Worm (Caenorhabditis elegans) whole organism, L1 larva: ENCODE data around the gene Y43F8B.22.

Experiments
- C04F5.9 ChIP-seq: sonication (generic microtip); optimal IDR thresholded peaks from 2 replicates; lab custom pipeline; 2016; ENCODE audit warnings: missing genetic modification characterization, missing compliant biosample characterization
- F16B12.6 ChIP-seq: fragments of 150-350 bp; optimal IDR thresholded peaks from 2 replicates; lab custom pipeline; 2014; ENCODE audit warnings: missing biosample characterization, missing genetic modification characterization
- Y116A8C.19 ChIP-seq: sonication (generic microtip); optimal IDR thresholded peaks from 2 replicates; lab custom pipeline; 2016; ENCODE audit warnings: missing compliant biosample characterization, missing genetic modification characterization, borderline replicate concordance
- alr-1 ChIP-seq: fragments of 200-800 bp; sonication (Bioruptor generic); optimal IDR thresholded peaks from 2 replicates; lab custom pipeline; 2018; ENCODE audit warnings: borderline replicate concordance, mild to moderate bottlenecking, missing genetic modification characterization, missing compliant biosample characterization
- aly-2 ChIP-seq: fragments of 150-350 bp; optimal IDR thresholded peaks from 2 replicates; lab custom pipeline; 2014; ENCODE audit warnings: missing biosample characterization, missing genetic modification characterization
- ama-1 ChIP-seq: fragments of 150-350 bp; optimal IDR thresholded peaks from 2 replicates; lab custom pipeline; 2014
- ceh-63 ChIP-seq: fragments of 200-800 bp; sonication (Bioruptor generic); optimal IDR thresholded peaks from 2 replicates; lab custom pipeline; 2018; ENCODE audit warnings: mild to moderate bottlenecking, missing genetic modification characterization, missing compliant biosample characterization
- ceh-8 ChIP-seq: fragments of 200-800 bp; sonication (Bioruptor generic); optimal IDR thresholded peaks from 2 replicates; lab custom pipeline; 2018; ENCODE audit warnings: mild to moderate bottlenecking, missing genetic modification characterization, moderate library complexity, missing compliant biosample characterization
- ceh-82 ChIP-seq, 3 experiments: fragments of 150-350 bp in 1 of 3; sonication (generic microtip) in 2 of 3; optimal IDR thresholded peaks; 2 replicates each; lab custom pipeline; 2014 to 2017; ENCODE audit warnings: missing biosample characterization in 3 of 3, missing genetic modification characterization in 3 of 3
- ceh-88 ChIP-seq: fragments of 200-800 bp; sonication (Bioruptor generic); IDR thresholded peaks from 2 replicates; pipeline ENCODE4 v1.3.6; 2022; ENCODE audit warnings: missing genetic modification characterization, missing compliant biosample characterization
- dpl-1 ChIP-seq, 3 experiments: fragments of 150-350 bp in 2 of 3; sonication (generic microtip) in 1 of 3; optimal IDR thresholded peaks; 2 replicates each; lab custom pipeline; 2014 to 2017; ENCODE audit warnings: missing biosample characterization in 3 of 3, missing genetic modification characterization in 3 of 3, missing genetic modification reagents in 3 of 3
- dsc-1 ChIP-seq: sonication (generic microtip); optimal IDR thresholded peaks from 2 replicates; lab custom pipeline; 2016; ENCODE audit warnings: mild to moderate bottlenecking, missing genetic modification characterization, missing compliant biosample characterization
- egl-13 ChIP-seq: sonication (generic microtip); optimal IDR thresholded peaks from 2 replicates; lab custom pipeline; 2016; ENCODE audit warnings: missing genotype, missing genetic modification reagents, missing genetic modification characterization, missing compliant biosample characterization
- egl-27 ChIP-seq, 2 experiments: fragments of 150-350 bp in 1 of 2; sonication (generic microtip); optimal IDR thresholded peaks; 3 replicates each; lab custom pipeline; 2017 to 2018; ENCODE audit warnings: missing biosample characterization in 2 of 2, missing genetic modification characterization in 2 of 2, missing genetic modification reagents in 2 of 2
- elt-2 ChIP-seq: sonication (generic microtip); optimal IDR thresholded peaks from 2 replicates; lab custom pipeline; 2016; ENCODE audit warnings: missing genetic modification characterization, mild to moderate bottlenecking, inconsistent platforms, missing compliant biosample characterization, missing genetic modification reagents
- elt-3 ChIP-seq, 6 experiments: fragments of 150-350 bp in 1 of 6; sonication (generic microtip); optimal IDR thresholded peaks; 2 replicates each; lab custom pipeline; 2017 to 2018; ENCODE audit warnings: missing biosample characterization in 6 of 6, missing genetic modification characterization in 6 of 6, inconsistent platforms in 1 of 6
- fkh-10 ChIP-seq: sonication (generic microtip); optimal IDR thresholded peaks from 2 replicates; lab custom pipeline; 2017; ENCODE audit warnings: missing biosample characterization, missing genetic modification reagents, missing genetic modification characterization
- fkh-8 ChIP-seq: sonication (generic microtip); optimal IDR thresholded peaks from 2 replicates; lab custom pipeline; 2016; ENCODE audit warnings: mild to moderate bottlenecking, missing genetic modification characterization, missing compliant biosample characterization
- grh-1 ChIP-seq: fragments of 200-800 bp; sonication (Bioruptor generic); IDR thresholded peaks from 2 replicates; pipeline ENCODE4 v1.3.6; 2022; ENCODE audit warnings: missing genetic modification reagents, missing genetic modification characterization, missing compliant biosample characterization
- hlh-17 ChIP-seq: fragments of 200-800 bp; sonication (Bioruptor generic); optimal IDR thresholded peaks from 2 replicates; lab custom pipeline; 2018; ENCODE audit warnings: missing genetic modification characterization, mild to moderate bottlenecking, missing compliant biosample characterization, moderate library complexity, borderline replicate concordance
- hlh-4 ChIP-seq: sonication (generic microtip); optimal IDR thresholded peaks from 2 replicates; lab custom pipeline; 2016; ENCODE audit warnings: mild to moderate bottlenecking, missing genetic modification characterization, missing compliant biosample characterization
- isw-1 ChIP-seq: fragments of 200-800 bp; sonication (Bioruptor generic); IDR thresholded peaks from 2 replicates; pipeline ENCODE4 v1.3.6; 2022; ENCODE audit warnings: missing genetic modification characterization, missing compliant biosample characterization
- jun-1 ChIP-seq: fragments of 150-350 bp; optimal IDR thresholded peaks from 2 replicates; lab custom pipeline; 2014; ENCODE audit warnings: missing biosample characterization, missing genetic modification reagents, missing genetic modification characterization
- lin-13 ChIP-seq: fragments of 150-350 bp; optimal IDR thresholded peaks from 2 replicates; lab custom pipeline; 2014; ENCODE audit warnings: missing biosample characterization, missing genetic modification reagents, missing genetic modification characterization
- lin-14 ChIP-seq: fragments of 200-800 bp; sonication (Bioruptor generic); optimal IDR thresholded peaks from 2 replicates; lab custom pipeline; 2018; ENCODE audit warnings: mild to moderate bottlenecking, missing genetic modification characterization, moderate library complexity, missing compliant biosample characterization
- lin-15B ChIP-seq: fragments of 150-350 bp; sonication (generic microtip); optimal IDR thresholded peaks from 3 replicates; lab custom pipeline; 2014; ENCODE audit warnings: missing biosample characterization, missing genetic modification characterization
- lin-39 ChIP-seq: fragments of 150-350 bp; optimal IDR thresholded peaks from 2 replicates; lab custom pipeline; 2014; ENCODE audit warnings: missing biosample characterization, missing genetic modification reagents, missing genetic modification characterization
- lir-3 ChIP-seq: sonication (generic microtip); optimal IDR thresholded peaks from 2 replicates; lab custom pipeline; 2016; ENCODE audit warnings: mild to moderate bottlenecking, missing genetic modification characterization, moderate library complexity, missing compliant biosample characterization; ENCODE audit not compliant: poor library complexity
- lsy-2 ChIP-seq, 2 experiments: fragments of 150-350 bp; optimal IDR thresholded peaks; 2 replicates each; lab custom pipeline; 2014; ENCODE audit warnings: missing biosample characterization in 2 of 2, missing genetic modification characterization in 2 of 2
- mab-9 ChIP-seq: fragments of 200-800 bp; sonication (Bioruptor generic); IDR thresholded peaks from 2 replicates; pipeline ENCODE4 v1.3.6; 2022; ENCODE audit warnings: missing genetic modification reagents, missing genetic modification characterization, missing compliant biosample characterization
- mef-2 ChIP-seq: fragments of 150-350 bp; optimal IDR thresholded peaks from 2 replicates; lab custom pipeline; 2014; ENCODE audit warnings: missing biosample characterization, missing genetic modification characterization
- nhr-20 ChIP-seq: sonication (generic microtip); optimal IDR thresholded peaks from 2 replicates; lab custom pipeline; 2016; ENCODE audit warnings: mild to moderate bottlenecking, missing genetic modification characterization, missing compliant biosample characterization
- nhr-47 ChIP-seq: sonication (generic microtip); optimal IDR thresholded peaks from 2 replicates; lab custom pipeline; 2016; ENCODE audit warnings: mild to moderate bottlenecking, missing genetic modification characterization, moderate library complexity, missing compliant biosample characterization
- nhr-71 ChIP-seq: sonication (generic microtip); optimal IDR thresholded peaks from 2 replicates; lab custom pipeline; 2016; ENCODE audit warnings: mild to moderate bottlenecking, missing genetic modification characterization, moderate library complexity, missing compliant biosample characterization
- nhr-76 ChIP-seq: sonication (generic microtip); optimal IDR thresholded peaks from 2 replicates; lab custom pipeline; 2017; ENCODE audit warnings: missing biosample characterization, missing genetic modification characterization
- nhr-77 ChIP-seq: fragments of 150-350 bp; optimal IDR thresholded peaks from 2 replicates; lab custom pipeline; 2014; ENCODE audit warnings: missing biosample characterization, missing genetic modification characterization
- nhr-85 ChIP-seq: sonication (generic microtip); peaks from one replicate; lab custom pipeline; 2016; ENCODE audit warnings: missing genetic modification characterization, inconsistent platforms, missing compliant biosample characterization
- nhr-90 ChIP-seq: sonication (generic microtip); optimal IDR thresholded peaks from 2 replicates; lab custom pipeline; 2016; ENCODE audit warnings: mild to moderate bottlenecking, missing genetic modification characterization, missing compliant biosample characterization; ENCODE audit not compliant: poor library complexity
- pag-3 ChIP-seq: sonication (generic microtip); optimal IDR thresholded peaks from 2 replicates; lab custom pipeline; 2017; ENCODE audit warnings: missing genetic modification characterization, mild to moderate bottlenecking, missing compliant biosample characterization, antibody characterized with exemption, borderline replicate concordance; ENCODE audit not compliant: insufficient read depth
- pax-3 ChIP-seq: fragments of 200-800 bp; sonication (Bioruptor generic); optimal IDR thresholded peaks from 2 replicates; lab custom pipeline; 2018; ENCODE audit warnings: mild to moderate bottlenecking, missing genetic modification characterization, moderate library complexity, missing compliant biosample characterization
- skn-1 ChIP-seq: fragments of 150-350 bp; optimal IDR thresholded peaks from 2 replicates; lab custom pipeline; 2014; ENCODE audit warnings: missing biosample characterization, missing genetic modification characterization
- snu-23 ChIP-seq: sonication (generic microtip); optimal IDR thresholded peaks from 2 replicates; lab custom pipeline; 2016; ENCODE audit warnings: missing genetic modification characterization, missing compliant biosample characterization
- sox-4 ChIP-seq: sonication (generic microtip); optimal IDR thresholded peaks from 2 replicates; lab custom pipeline; 2016; ENCODE audit warnings: missing genetic modification characterization, missing compliant biosample characterization
- sup-37 ChIP-seq: fragments of 200-800 bp; sonication (Bioruptor generic); optimal IDR thresholded peaks from 2 replicates; lab custom pipeline; 2018; ENCODE audit warnings: mild to moderate bottlenecking, missing genetic modification characterization, missing compliant biosample characterization
- swsn-7 ChIP-seq: sonication (generic microtip); optimal IDR thresholded peaks from 2 replicates; lab custom pipeline; 2016; ENCODE audit warnings: missing genetic modification characterization, missing compliant biosample characterization
- tlp-1 ChIP-seq: fragments of 150-350 bp; optimal IDR thresholded peaks from 2 replicates; lab custom pipeline; 2014; ENCODE audit warnings: missing biosample characterization, missing genetic modification characterization
- unc-62 ChIP-seq: fragments of 150-350 bp; optimal IDR thresholded peaks from 2 replicates; lab custom pipeline; 2014; ENCODE audit warnings: missing biosample characterization, missing genetic modification reagents, missing genetic modification characterization
- unc-98 ChIP-seq: fragments of 200-800 bp; sonication (Bioruptor generic); IDR thresholded peaks from 2 replicates; pipeline ENCODE4 v1.3.6; 2022; ENCODE audit warnings: missing genetic modification characterization, missing compliant biosample characterization
- vab-15 ChIP-seq: sonication (generic microtip); optimal IDR thresholded peaks from 2 replicates; lab custom pipeline; 2017; ENCODE audit warnings: missing genotype, mild to moderate bottlenecking, missing genetic modification characterization, missing compliant biosample characterization
- zag-1 ChIP-seq: fragments of 150-350 bp; optimal IDR thresholded peaks from 2 replicates; lab custom pipeline; 2014; ENCODE audit warnings: missing biosample characterization, missing genetic modification characterization
- ztf-11 ChIP-seq, 2 experiments: sonication (generic microtip); optimal IDR thresholded peaks; 2 replicates each; lab custom pipeline; 2016 to 2017; ENCODE audit warnings: missing genetic modification characterization in 2 of 2, missing biosample characterization in 1 of 2, missing compliant biosample characterization in 1 of 2
- ztf-4 ChIP-seq: fragments of 150-350 bp; optimal IDR thresholded peaks from 2 replicates; lab custom pipeline; 2014; ENCODE audit warnings: missing biosample characterization, missing genetic modification characterization

Y43F8B.22 gene

DNA sequence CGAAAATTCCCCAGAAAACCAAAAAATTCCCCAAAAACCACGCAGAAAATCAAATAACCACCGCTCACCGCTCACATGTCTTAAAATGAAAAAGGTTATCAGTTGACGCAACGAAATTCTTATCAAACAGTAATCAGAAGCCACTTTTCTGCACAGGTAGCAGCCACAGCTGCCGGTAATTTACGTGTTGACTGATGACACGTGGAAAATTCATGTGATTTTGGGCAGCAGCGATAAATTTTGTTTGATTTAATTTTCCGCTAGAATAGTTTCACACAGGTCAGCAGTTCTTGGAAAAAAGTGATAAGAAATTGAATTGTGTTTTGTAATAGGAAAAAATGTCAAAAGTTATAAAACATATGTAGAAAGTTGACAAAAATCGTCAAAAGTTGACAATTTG lies 44.9 kb downstream of the Y43F8B.22 start (continued):
- TF ChIP-seq ztf-11 (tag; optimal IDR thresholded peaks at IDR 0.05; lab: Kevin White, UChicago) (no peak), elt-2 (tag; lab: Kevin White, UChicago) (peak; percentile 97), aly-2 (tag; lab: Kevin White, UChicago) (no peak), pax-3 (tag; lab: Kevin White, UChicago) (no peak), nhr-20 (tag; lab: Kevin White, UChicago) (peak; percentile 82), nhr-76 (tag; lab: Kevin White, UChicago) (no peak), unc-98 (GFP tag; lab: Robert Waterston, UW) (no peak), ceh-63 (GFP tag; lab: Kevin White, UChicago) (no peak), fkh-8 (tag; lab: Kevin White, UChicago) (no peak), nhr-77 (tag; lab: Kevin White, UChicago) (no peak), skn-1 (no peak), jun-1 (tag; lab: Kevin White, UChicago) (peak; percentile 32), pag-3 (tag; lab: Kevin White, UChicago) (no peak), ceh-82 (tag; optimal IDR thresholded peaks at IDR 0.05; lab: Kevin White, UChicago) (no peak), elt-3 (tag; optimal IDR thresholded peaks at IDR 0.05; lab: Kevin White, UChicago) (peak in 2 of 6 experiments; percentile 75 to 96), nhr-47 (peak; percentile 41), lin-15B (tag; lab: Kevin White, UChicago) (no peak), nhr-71 (tag; lab: Kevin White, UChicago) (peak; percentile 78), hlh-4 (tag; lab: Kevin White, UChicago) (no peak), C04F5.9 (tag; lab: Kevin White, UChicago) (no peak), dsc-1 (tag; lab: Kevin White, UChicago) (no peak), ama-1 (lab: Kevin White, UChicago) (no peak), egl-13 (tag; lab: Kevin White, UChicago) (no peak), hlh-17 (GFP tag; lab: Kevin White, UChicago) (no peak), fkh-10 (GFP tag; lab: Kevin White, UChicago) (no peak), dpl-1 (GFP tag; optimal IDR thresholded peaks at IDR 0.05; lab: Kevin White, UChicago) (peak in 1 of 3 experiments; percentile 26), egl-27 (tag; optimal IDR thresholded peaks at IDR 0.05; lab: Kevin White, UChicago) (no peak), mab-9 (no peak), ztf-4 (tag; lab: Kevin White, UChicago) (no peak), F16B12.6 (tag; lab: Kevin White, UChicago) (no peak), lir-3 (tag; lab: Kevin White, UChicago) (peak; percentile 26), mef-2 (tag; lab: Kevin White, UChicago) (no peak), unc-62 (GFP tag; lab: Kevin White, UChicago) (no peak), lin-14 (GFP tag; lab: Kevin White, UChicago) (peak; percentile 73), tlp-1 (peak; percentile 22), swsn-7 (tag; lab: Kevin White, UChicago) (no peak), zag-1 (tag; lab: Kevin White, UChicago) (no peak), lin-13 (GFP tag; lab: Kevin White, UChicago) (no peak), nhr-85 (tag; lab: Kevin White, UChicago) (peak; percentile 90), ceh-8 (GFP tag; lab: Kevin White, UChicago) (no peak), lin-39 (tag; lab: Kevin White, UChicago) (no peak), Y116A8C.19 (tag; lab: Kevin White, UChicago) (no peak), sox-4 (tag; lab: Kevin White, UChicago) (no peak), snu-23 (peak; percentile 65), ceh-88 (GFP tag; lab: Robert Waterston, UW) (no peak), vab-15 (tag; lab: Kevin White, UChicago) (no peak), alr-1 (no peak), sup-37 (GFP tag; lab: Kevin White, UChicago) (no peak), lsy-2 (tag; optimal IDR thresholded peaks at IDR 0.05; lab: Kevin White, UChicago) (peak in 1 of 2 experiments; percentile 10), nhr-90 (tag; lab: Kevin White, UChicago) (peak; percentile 83), grh-1 (GFP tag; lab: Robert Waterston, UW) (peak; percentile 48; the same call in 1 of the 2 replicates), isw-1 (GFP tag; lab: Robert Waterston, UW) (no peak)
